Worm (Caenorhabditis elegans): ENCODE measurements around the gene pdha-1.

pdha-1 gene

DNA sequence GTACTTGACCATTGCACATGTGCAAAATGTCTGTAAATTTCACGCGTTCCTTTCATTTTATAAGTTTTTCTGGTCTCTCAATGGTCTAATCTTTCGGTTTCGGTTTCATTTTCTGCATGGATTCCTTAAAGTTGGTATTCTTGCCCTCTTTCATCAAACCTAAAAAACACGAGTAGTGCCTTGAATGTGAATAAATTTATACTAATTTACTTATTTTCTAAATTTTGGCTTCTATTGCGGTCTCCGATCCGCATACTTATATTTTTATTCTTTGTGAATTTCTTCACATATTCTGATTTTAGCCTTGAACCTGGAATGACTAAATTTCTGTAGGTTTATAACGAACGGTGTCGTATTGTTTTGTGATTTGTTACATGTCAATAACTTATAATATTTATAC lies at the start of gene pdha-1:
Gene pdha-1, plus strand, starts transcription at position 301 of the 400 bp plus-strand sequence.
- TF ChIP-seq unc-62 (GFP tag; optimal IDR thresholded peaks at IDR 0.05) = no peak

DNA sequence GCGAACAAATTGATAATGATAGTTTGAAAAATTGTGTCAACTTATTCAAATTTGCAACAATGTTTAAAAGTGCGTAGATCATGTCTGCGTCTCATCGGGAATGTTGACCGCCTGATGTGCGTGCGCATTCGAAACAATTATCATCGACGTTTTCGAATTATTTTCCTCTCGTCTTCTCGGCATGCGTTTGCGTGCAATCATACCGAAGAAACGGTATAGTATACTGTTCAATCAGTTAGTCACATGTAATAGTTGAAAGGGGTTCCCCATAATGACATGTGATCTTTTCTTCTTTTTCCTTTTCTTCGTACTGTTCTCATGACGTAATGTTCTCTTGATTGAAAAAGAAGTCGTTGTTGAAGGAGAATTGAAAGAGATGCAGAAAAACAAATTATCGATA lies 49.3 kb upstream of the pdha-1 start:
- no peak for TF ChIP-seq unc-62 (GFP tag; optimal IDR thresholded peaks at IDR 0.05)

DNA sequence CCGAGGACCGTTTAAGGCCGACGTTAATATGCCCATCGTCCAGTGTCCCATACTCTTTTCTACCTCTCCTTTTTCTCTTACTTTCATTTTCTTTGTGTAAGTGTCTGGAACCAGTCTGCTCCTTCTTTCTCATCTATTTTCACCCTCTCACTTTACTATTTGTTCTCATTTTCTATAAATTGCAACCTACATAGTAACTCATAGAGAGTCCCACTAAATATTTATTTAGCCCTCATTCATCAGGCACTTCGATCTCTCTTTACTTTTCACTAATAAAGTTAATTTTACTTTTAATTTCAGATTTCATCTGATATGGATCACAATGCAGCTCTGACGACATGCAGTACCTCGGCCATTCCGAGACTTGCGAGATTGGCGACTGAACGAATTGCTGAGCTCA lies 48.7 kb upstream of the pdha-1 start, which contains the start of gene zyg-11:
Gene zyg-11, plus strand, starts transcription at position 301 of the 400 bp plus-strand sequence.
- TF ChIP-seq unc-62 (GFP tag; optimal IDR thresholded peaks at IDR 0.05) = no peak

DNA sequence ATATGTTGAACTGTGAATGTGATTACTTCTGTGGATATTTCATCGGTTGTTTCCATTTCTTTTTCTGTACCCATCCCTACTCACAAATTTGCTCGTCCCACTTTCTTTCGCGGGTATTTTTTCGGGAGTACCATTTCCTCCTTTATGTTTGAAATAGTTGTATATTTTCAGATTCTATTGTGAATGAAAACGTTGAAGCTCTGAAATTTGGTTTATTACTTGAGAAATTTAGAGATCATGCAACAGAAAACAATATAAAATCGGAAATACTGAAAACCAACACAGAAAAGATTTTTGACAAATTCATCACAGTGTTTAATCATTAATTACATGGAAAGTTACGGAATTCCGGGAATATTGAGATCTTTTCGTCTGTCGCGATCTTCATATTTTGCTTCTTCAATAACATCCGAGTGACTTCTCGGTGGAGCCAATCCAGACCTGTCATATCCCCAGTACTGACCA lies 45.5 kb upstream of the pdha-1 start:
- no peak for TF ChIP-seq unc-62 (GFP tag; optimal IDR thresholded peaks at IDR 0.05)

DNA sequence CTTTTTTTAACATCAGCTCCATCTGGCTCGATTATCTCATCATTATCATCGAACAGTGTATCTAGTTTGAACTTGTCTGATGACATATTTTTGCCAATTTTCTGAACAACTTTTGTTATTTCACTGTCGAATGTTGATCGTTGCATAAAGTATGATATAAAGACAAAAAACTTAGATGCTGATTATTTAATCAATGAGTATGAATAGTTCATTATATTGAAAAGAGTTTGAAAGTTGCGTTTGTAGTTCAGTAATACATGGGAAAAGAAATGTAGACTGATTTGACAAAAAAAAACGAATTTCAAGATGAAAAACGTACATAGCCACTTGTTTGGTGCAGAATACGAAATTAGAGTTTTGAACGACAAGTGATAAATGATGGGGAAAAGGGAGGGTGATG lies 43.6 kb upstream of the pdha-1 start, which contains the start of gene hda-2:
Gene hda-2, minus strand, starts transcription at position 101 of the 400 bp plus-strand sequence.
- TF ChIP-seq unc-62 (GFP tag; optimal IDR thresholded peaks at IDR 0.05) = no peak

DNA sequence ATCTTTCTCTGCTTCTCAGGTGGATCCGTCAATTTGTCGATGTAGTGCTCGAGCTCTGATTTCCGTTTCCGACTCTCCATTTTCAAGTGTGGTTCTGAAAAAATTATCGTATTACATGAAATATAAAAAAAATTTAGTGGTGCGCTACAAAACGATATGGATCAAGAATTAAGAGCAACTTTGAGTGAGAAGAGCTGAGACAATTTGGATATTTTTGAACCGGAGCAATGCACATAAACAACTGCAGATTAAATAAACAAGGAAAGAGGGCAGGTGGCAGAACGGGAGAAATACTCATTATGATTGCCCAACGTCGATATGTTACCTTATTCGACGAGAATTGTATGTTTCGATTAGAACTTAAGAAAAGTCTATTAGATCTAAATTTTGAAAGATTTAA lies 38.4 kb upstream of the pdha-1 start, which contains the start of gene swsn-7:
Gene swsn-7, minus strand, starts transcription at position 101 of the 400 bp plus-strand sequence.
- no peak for TF ChIP-seq unc-62 (GFP tag; optimal IDR thresholded peaks at IDR 0.05)

DNA sequence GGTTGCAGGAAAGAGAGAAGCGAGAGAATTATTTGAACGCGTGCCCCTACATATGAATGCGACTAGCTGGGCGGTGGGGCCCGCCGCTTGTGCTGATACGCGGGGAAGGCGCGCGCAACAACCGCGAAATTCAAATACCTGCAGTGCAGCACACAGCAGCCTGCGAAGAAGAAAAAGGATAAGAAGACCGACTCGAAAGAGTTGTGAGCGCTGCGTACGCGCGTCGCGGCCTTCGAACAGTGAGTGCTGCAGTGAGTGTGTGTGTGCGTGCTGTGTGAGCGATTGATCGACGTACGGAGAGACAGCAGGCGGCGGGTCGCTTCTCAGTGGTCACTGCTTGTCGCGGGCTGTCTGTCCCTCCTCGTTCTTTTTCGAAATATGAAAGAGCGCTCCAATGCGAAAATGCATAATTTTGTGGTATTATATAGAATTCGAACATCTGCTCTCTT lies 37.8 kb upstream of the pdha-1 start:
- TF ChIP-seq unc-62 (GFP tag; optimal IDR thresholded peaks at IDR 0.05) = no peak

DNA sequence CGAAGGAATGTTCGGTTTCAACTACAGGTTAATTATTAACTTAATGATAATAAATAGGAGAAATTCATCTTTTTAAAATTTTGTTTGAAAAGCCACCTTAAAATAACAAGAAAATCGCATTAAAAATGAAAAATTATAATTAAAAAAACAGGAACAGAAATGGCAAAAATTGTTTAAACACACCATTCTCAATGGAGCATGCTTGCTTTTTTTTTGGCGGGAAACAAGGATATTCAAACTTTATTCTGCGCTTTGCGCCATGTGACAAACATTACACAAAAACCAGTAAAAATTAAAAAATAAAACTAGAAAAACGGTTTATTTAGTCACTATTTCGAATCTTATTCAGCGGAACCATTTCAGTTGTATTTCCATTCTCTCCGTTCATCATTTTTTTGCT lies 37.4 kb upstream of the pdha-1 start:
- no peak for TF ChIP-seq unc-62 (GFP tag; optimal IDR thresholded peaks at IDR 0.05)

DNA sequence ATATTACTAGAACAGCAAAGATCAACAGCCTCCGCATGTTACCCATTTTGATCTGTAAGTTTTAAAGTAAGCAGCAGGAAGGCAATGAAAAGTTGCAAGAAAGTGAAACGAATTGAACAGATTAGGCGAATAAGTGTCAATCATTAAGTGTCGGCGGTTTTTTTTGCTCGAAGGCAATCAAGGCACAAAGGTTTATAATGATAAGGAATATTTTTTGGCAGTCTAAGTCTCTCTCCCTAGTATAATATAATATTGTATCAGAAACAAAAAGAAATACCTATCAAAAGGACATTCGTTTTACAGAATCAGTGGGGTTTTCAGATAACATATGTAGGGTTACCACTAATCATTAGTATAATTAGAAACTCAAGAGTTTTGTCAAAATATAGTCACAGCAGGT lies 33.4 kb upstream of the pdha-1 start, which contains the start of gene nrf-6:
Gene nrf-6, minus strand, starts transcription at position 52 of the 400 bp plus-strand sequence.
- no peak for TF ChIP-seq unc-62 (GFP tag; optimal IDR thresholded peaks at IDR 0.05)

DNA sequence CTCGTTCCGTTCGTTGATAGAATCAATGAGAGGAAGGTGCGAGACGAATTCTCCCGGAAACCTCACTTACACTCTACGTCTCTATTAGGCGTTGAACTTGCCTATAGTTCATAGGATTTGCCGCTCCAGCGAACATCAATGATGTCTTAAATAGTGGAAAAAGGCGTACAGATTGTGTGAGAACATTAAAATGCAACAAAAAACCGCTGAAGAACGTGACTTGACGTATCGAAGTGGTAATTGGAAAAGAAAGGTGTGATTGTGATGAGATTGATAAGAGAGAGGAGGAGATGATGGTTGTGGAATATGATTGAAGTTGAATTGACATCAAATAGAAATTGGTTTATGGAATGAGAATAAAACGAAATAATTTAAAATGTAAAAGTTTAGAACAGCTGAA lies 32.1 kb upstream of the pdha-1 start:
- no peak for TF ChIP-seq unc-62 (GFP tag; optimal IDR thresholded peaks at IDR 0.05)

DNA sequence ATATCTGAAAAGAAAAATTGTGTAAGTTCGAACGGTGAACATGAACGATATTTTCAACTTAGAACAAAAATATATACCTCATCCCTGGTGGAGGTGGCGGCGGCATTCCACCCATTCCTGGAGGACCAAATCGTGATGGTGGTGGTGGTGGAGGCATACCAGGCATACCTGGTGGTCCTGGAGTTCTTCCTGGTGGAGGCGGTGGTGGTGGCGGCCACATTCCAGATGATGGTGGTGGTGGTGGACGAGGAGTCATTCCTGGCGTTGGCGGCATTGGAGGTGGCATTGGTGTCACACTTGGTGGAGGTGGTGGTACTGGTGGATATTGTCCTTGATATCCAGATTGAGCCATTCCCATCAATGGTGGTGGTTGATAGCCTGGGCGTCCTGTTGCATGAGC lies 31.5 kb upstream of the pdha-1 start:
- no peak for TF ChIP-seq unc-62 (GFP tag; optimal IDR thresholded peaks at IDR 0.05)

DNA sequence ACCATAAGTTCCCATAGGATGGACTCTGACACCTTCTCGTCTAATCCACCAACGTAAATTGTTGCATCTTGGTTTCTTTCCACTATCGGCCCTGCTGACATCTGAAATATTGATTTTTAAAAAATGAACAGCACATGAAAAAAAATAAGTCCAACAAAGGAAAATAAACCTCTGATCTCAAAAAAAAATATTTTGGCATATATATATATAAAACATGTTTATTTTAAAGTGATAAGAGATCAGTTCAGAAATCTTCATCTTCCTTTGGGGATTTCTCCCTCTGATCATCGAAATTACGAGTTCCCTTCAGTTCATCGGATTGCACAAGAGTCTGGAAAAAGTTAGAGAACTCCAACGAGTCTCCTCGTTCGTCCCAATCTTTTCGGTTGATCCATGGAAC lies 30.4 kb upstream of the pdha-1 start, which contains the start of gene sap-49:
Gene sap-49, minus strand, starts transcription at position 101 of the 400 bp plus-strand sequence.
- no peak for TF ChIP-seq unc-62 (GFP tag; optimal IDR thresholded peaks at IDR 0.05)

DNA sequence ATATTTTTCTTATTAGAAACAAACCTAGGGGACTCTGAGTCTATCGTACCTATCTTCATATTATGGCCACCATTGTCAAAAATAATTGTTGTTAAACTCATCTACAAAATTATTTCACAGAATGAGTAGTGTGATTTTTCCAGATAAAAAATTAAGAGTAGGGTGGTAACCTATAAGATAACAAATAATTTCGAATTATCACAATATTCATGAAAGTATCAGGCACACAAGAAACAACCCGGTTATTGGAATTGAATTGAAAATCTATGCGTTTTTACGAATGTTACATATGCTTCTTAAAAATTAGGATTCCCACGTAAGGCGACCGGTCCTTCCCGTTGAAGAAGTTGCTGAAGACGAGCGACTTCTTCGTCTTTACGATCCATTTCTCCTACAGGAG lies 28.8 kb upstream of the pdha-1 start, which contains the start of gene arp-6:
Gene arp-6, minus strand, starts transcription at position 101 of the 400 bp plus-strand sequence.
- TF ChIP-seq unc-62 (GFP tag; optimal IDR thresholded peaks at IDR 0.05) = no peak

DNA sequence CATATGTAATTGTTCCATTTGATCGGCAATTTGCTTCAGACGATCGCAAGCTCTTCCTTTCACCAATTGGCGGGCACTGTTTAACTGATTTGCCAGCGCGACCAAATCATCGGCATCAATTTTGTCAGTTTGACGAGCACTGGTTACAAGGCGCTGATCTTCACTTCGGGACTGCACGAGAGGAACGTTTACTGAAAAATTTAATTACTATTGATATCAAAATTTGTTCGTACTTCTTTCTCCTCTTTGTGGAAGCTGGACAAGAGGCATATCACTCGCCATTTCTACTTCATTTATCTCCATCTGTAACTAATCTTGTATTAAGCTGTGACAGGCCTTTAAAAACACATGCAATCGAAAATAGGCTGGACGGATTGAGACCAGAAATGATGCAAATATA lies 28.2 kb upstream of the pdha-1 start, which contains the start of gene C08B11.9:
Gene C08B11.9, minus strand, starts transcription at position 307 of the 400 bp plus-strand sequence.
- TF ChIP-seq unc-62 (GFP tag; optimal IDR thresholded peaks at IDR 0.05) = no peak

DNA sequence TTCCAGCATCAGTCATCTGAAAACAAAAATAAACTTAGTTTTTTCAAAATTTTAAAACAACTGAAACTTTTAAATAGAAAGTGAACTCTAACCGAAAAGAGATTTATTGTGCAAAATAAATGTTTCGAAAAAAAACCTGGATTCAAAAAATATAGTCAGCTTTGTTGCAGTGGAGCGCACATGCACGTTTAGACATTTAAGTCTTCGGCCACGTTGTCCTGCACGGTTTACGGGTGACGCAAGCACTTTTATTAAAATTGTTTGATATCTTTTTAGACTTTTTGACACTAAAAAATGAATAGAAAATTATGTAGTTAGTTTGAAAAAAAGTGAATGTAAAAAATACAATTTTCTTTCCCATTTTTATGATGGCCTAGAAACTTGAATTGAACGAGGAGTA lies 26.7 kb upstream of the pdha-1 start, which contains the start of the genes ubh-4 and algn-6:
Gene ubh-4, minus strand, starts transcription at position 182 of the 400 bp plus-strand sequence.
Gene algn-6, plus strand, starts transcription at position 387 of the 400 bp plus-strand sequence.
- no peak for TF ChIP-seq unc-62 (GFP tag; optimal IDR thresholded peaks at IDR 0.05)

DNA sequence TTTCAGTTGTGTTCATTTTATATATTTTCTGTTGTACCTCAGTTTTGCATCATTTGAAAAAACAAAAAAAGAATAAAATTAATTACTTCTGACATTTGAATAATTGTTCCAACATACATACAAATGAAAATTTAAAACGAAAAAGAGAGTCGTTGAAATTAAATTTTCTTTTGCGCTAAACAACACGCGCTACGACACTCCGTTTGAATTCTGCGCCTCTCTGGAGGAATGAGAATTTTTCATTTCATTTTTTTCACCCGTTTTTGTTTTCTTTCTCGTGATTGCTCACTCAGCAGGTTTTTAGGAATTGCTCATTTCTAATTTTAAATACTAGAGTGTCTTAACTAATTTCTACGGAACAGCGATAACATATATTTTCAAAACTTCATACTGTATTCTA lies 24.4 kb upstream of the pdha-1 start:
- no peak for TF ChIP-seq unc-62 (GFP tag; optimal IDR thresholded peaks at IDR 0.05)

DNA sequence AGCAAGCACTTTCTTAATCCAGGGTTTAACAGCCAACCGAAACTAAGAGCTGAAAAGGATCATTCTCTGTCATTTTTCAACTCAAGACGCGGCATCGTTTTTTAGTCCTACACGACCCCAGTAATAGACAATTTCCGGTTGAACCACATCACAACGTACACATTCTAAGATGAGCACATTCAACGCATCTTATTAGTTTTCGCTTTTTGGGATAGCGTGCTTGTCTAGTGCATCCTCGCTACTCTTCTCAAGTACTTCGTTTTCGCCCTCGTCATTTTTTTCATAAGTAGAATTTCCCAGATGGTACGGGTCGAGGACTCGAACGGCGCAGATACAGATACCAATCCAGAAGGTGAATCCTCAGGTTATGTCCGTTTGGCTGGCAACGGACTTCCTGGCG lies 23.8 kb upstream of the pdha-1 start, which contains the start of gene T05H10.1:
Gene T05H10.1, plus strand, starts transcription at position 301 of the 400 bp plus-strand sequence.
- TF ChIP-seq unc-62 (GFP tag; optimal IDR thresholded peaks at IDR 0.05) = no peak
